Worm (Caenorhabditis elegans): Measurements from ENCODE around the gene AH6.3.
A peak's percentile ranks its signal among the peaks of the same experiment; 100 is the strongest.

DNA sequence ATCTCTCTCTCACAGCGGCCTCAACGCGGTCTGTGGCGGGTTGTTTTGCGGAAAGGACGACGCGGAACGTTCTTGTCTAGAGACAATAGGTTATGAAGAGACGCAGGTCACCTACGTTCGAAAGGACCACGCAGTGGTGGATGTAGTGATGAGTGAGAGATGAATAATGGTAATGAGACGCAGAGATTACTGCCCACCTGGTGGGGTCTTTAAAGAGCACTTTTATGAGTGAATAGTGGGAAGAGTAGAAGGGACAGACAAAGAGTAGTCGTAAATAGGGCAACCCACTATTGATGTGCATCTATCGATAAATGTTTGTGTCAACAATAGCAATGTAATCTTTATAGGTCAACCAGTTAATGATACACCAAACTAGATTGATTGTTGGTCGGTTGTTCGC lies 27.8 kb upstream of the AH6.3 start:
- no peak for TF ChIP-seq nhr-2 (tag; optimal IDR thresholded peaks at IDR 0.05)
- TF ChIP-seq ztf-11 (tag; optimal IDR thresholded peaks at IDR 0.05) = no peak
- TF ChIP-seq elt-1 (tag; optimal IDR thresholded peaks at IDR 0.05; ENCODE audit: borderline replicate concordance, insufficient read depth) = no peak
- no peak for TF ChIP-seq blmp-1 (tag; optimal IDR thresholded peaks at IDR 0.05)
- TF ChIP-seq nhr-12 (tag; optimal IDR thresholded peaks at IDR 0.05) = no peak
- no peak for TF ChIP-seq ham-2 (GFP tag; optimal IDR thresholded peaks at IDR 0.05)
- peak; percentile 53 for TF ChIP-seq unc-62 (GFP tag; optimal IDR thresholded peaks at IDR 0.05)
- TF ChIP-seq ceh-43 (GFP tag; optimal IDR thresholded peaks at IDR 0.05) = peak; percentile 24
- no peak for TF ChIP-seq elt-3 (tag; optimal IDR thresholded peaks at IDR 0.05)
